Fruit fly (Drosophila melanogaster) whole organism, adult: ENCODE data around the gene CG8668.

ENCODE experiments used
- CG11617 ChIP-seq: fragments of 200-800 bp; sonication (Bioruptor generic); optimal IDR thresholded peaks from 2 replicates; lab custom pipeline; 2017; ENCODE audit warnings: mild to moderate bottlenecking, missing biosample characterization, missing genetic modification reagents, missing genetic modification characterization
- CG12768 ChIP-seq: fragments of 200-800 bp; sonication (Bioruptor generic); optimal IDR thresholded peaks from 2 replicates; lab custom pipeline; 2017; ENCODE audit warnings: missing biosample characterization, missing genetic modification characterization, mild to moderate bottlenecking, moderate library complexity, missing genetic modification reagents
- CG1620 ChIP-seq: fragments of 200-800 bp; sonication (Bioruptor generic); optimal IDR thresholded peaks from 2 replicates; lab custom pipeline; 2016; ENCODE audit warnings: missing biosample characterization, missing genetic modification characterization
- CG5204 ChIP-seq: fragments of 200-800 bp; sonication (Bioruptor generic); optimal IDR thresholded peaks from 2 replicates; lab custom pipeline; 2016; ENCODE audit warnings: missing biosample characterization, missing genetic modification characterization
- CG7045 ChIP-seq: fragments of 200-800 bp; sonication (Bioruptor generic); optimal IDR thresholded peaks from 2 replicates; lab custom pipeline; 2017; ENCODE audit warnings: missing biosample characterization, mild to moderate bottlenecking, missing genetic modification characterization
- CG7101 ChIP-seq: fragments of 200-800 bp; sonication (Bioruptor generic); optimal IDR thresholded peaks from 2 replicates; lab custom pipeline; 2018; ENCODE audit warnings: missing biosample characterization, mild to moderate bottlenecking, missing genetic modification characterization, moderate library complexity
- Clk ChIP-seq: fragments of 200-800 bp; sonication (Bioruptor generic); optimal IDR thresholded peaks from 2 replicates; lab custom pipeline; 2017; ENCODE audit warnings: missing biosample characterization, missing genetic modification characterization
- Crg-1 ChIP-seq: fragments of 200-800 bp; sonication (Bioruptor generic); optimal IDR thresholded peaks from 2 replicates; lab custom pipeline; 2016; ENCODE audit warnings: missing biosample characterization, missing genetic modification characterization
- Hr96 ChIP-seq: fragments of 200-800 bp; sonication (Bioruptor generic); optimal IDR thresholded peaks from 2 replicates; lab custom pipeline; 2016; ENCODE audit warnings: missing biosample characterization, missing genetic modification characterization
- Mnt ChIP-seq: fragments of 200-800 bp; sonication (Bioruptor generic); optimal IDR thresholded peaks from 2 replicates; lab custom pipeline; 2016; ENCODE audit warnings: missing biosample characterization, mild to moderate bottlenecking, missing genetic modification characterization
- bab1 ChIP-seq: fragments of 200-800 bp; sonication (Bioruptor generic); optimal IDR thresholded peaks from 3 replicates; lab custom pipeline; 2019; ENCODE audit warnings: missing biosample characterization, mild to moderate bottlenecking, missing genetic modification characterization, moderate library complexity
- kay ChIP-seq: fragments of 200-800 bp; sonication (Bioruptor generic); peaks from one replicate; lab custom pipeline; 2016; ENCODE audit warnings: missing biosample characterization, missing genetic modification characterization, borderline replicate concordance
- pad ChIP-seq: fragments of 200-800 bp; sonication (Bioruptor generic); optimal IDR thresholded peaks from 3 replicates; lab custom pipeline; 2017; ENCODE audit warnings: missing biosample characterization, missing genetic modification characterization, mild to moderate bottlenecking, moderate library complexity, missing genetic modification reagents
- toe ChIP-seq: fragments of 200-800 bp; sonication (Bioruptor generic); optimal IDR thresholded peaks from 2 replicates; lab custom pipeline; 2016; ENCODE audit warnings: missing biosample characterization, missing genetic modification characterization

DNA sequence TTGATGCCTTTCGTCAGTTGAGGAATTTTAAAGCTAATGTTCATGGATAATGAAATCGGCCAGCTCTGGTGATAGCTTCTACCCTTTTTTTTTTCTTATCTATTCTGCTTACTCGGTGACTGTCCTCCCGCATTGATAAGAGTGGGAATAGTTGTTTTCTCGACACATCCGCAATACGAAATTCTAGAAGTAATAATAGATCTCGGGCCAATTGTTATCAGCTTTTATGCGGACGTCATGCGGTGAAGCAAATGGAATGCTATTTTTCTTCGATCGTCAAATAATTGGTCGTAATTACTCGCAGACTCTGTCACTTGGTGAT is 39.4 kb upstream of the CG8668 start:
- TF ChIP-seq toe (GFP tag; lab: Kevin White, UChicago) (no peak), Mnt (GFP tag; lab: Kevin White, UChicago) (no peak), CG5204 (GFP tag; lab: Kevin White, UChicago) (no peak), CG7101 (tag; lab: Kevin White, UChicago) (no peak), CG12768 (GFP tag; lab: Kevin White, UChicago) (no peak), pad (GFP tag; lab: Kevin White, UChicago) (no peak), bab1 (GFP tag; lab: Kevin White, UChicago) (no peak), CG7045 (GFP tag; lab: Kevin White, UChicago) (no peak), Hr96 (GFP tag; lab: Kevin White, UChicago) (no peak), CG1620 (GFP tag; lab: Kevin White, UChicago) (no peak), Clk (no peak), CG11617 (GFP tag; lab: Kevin White, UChicago) (peak; percentile 10), Crg-1 (GFP tag; lab: Kevin White, UChicago) (no peak), kay (peak; percentile 68)
